Fruit fly (Drosophila melanogaster) Kc167 (cell line): ENCODE results near the gene Cyp28d1.

ENCODE experiments used
- Myc ChIP-seq: fragments of >200 bp; optimal IDR thresholded peaks from 2 replicates; lab custom pipeline; 2017; ENCODE audit warnings: missing external identifiers
- Sin3A ChIP-seq: fragments of >200 bp; optimal IDR thresholded peaks from 2 replicates; lab custom pipeline; 2018; ENCODE audit warnings: missing external identifiers
- h ChIP-seq: fragments of >200 bp; optimal IDR thresholded peaks from 3 replicates; lab custom pipeline; 2018; ENCODE audit warnings: missing external identifiers
- insv ChIP-seq: fragments of >200 bp; optimal IDR thresholded peaks from 3 replicates; lab custom pipeline; 2018; ENCODE audit warnings: missing external identifiers
- psq ChIP-seq: fragments of >200 bp; optimal IDR thresholded peaks from 2 replicates; lab custom pipeline; 2017; ENCODE audit warnings: missing external identifiers
- ttk ChIP-seq: sonication (Bioruptor generic); optimal IDR thresholded peaks from 2 replicates; lab custom pipeline; 2017; ENCODE audit warnings: missing external identifiers

The Cyp28d1 gene

DNA sequence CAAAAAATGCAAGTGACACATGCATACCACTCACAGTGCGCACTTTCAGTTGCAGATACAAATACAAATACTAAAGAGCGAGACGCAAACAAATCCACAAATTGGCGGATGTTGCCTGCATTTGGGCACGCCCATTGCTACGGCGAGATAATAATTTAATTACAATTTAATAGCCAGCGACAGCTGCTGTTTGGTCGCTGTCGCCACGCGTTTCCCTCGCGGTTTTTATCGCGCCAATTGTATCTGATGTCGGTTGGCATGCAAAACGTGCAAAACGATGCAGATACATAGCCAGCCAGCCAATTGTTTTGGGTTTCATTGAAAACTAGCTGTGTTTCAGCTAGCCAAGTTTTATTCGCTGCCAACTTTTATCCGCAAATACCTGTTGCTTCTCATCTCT is 13.1 kb downstream of the Cyp28d1 start:
- TF ChIP-seq ttk = no peak
- no peak for TF ChIP-seq Sin3A (lab: Kevin White, UChicago)
- TF ChIP-seq h (lab: Kevin White, UChicago) = no peak
- TF ChIP-seq psq (lab: Kevin White, UChicago) = no peak
- no peak for TF ChIP-seq Myc (lab: Kevin White, UChicago)
- no peak for TF ChIP-seq insv

DNA sequence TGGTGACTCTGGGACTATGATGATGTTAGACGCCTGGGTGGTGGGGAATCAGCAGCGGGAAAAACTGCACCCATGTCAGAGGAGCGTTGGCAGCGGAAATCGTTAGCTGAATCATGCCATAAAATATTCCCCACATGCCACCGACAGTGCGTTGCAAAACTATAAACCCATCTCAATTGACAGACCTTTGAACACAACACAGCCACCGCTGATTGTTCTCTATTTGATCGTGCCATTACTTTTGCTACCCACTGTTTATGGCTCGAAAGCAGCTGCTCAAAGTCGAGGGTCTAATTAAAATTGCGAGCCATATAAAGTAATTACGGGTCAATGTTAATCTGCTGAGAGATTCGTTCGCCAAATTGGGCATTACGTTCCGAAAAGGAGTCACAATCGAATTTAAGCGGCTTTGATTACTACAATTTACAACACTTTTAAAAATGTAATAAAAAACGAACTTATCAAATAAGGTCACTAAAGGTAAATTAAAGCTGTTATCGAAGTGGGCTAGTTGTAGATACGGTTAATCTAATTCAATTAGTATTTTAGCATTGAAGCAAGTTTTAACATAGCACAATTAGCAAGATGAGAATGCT is 14.6 kb downstream of the Cyp28d1 start:
- TF ChIP-seq Myc (lab: Kevin White, UChicago) (no peak), insv (no peak), psq (lab: Kevin White, UChicago) (no peak), Sin3A (lab: Kevin White, UChicago) (no peak), h (lab: Kevin White, UChicago) (no peak), ttk (no peak)

DNA sequence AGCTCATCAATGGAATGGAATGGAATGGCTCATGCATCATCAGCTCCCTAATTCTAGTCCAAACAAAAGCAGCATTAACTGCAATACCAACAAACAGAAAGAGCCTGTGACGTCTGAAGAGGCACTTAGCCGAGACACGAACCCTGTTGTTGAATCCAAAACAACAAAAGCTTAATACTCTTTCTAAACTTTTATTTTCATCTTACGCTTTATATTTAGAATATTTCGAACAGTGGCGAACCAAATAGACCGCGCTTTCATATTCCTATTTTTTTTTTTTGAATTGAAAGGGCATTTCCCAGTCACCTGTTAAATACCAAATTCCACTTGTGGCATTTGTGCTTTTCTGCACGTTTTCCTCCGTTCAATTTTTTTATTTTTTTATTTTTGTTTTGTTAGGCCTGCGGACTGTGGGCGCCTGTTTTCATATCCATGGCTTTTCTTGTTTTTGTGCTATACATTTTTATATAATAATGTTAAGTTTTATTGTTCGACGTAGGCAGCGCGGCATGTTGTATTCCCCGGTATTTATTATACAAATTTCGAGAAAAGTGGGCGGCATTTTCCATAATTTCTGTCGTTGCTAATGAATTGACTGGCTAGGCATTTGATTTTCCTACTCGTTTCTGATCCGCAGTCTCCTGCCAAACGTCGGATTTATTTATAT is 15.4 kb downstream of the Cyp28d1 start:
- TF ChIP-seq Myc (lab: Kevin White, UChicago) (no peak), insv (no peak), psq (lab: Kevin White, UChicago) (no peak), h (lab: Kevin White, UChicago) (no peak), ttk (no peak), Sin3A (lab: Kevin White, UChicago) (no peak)

DNA sequence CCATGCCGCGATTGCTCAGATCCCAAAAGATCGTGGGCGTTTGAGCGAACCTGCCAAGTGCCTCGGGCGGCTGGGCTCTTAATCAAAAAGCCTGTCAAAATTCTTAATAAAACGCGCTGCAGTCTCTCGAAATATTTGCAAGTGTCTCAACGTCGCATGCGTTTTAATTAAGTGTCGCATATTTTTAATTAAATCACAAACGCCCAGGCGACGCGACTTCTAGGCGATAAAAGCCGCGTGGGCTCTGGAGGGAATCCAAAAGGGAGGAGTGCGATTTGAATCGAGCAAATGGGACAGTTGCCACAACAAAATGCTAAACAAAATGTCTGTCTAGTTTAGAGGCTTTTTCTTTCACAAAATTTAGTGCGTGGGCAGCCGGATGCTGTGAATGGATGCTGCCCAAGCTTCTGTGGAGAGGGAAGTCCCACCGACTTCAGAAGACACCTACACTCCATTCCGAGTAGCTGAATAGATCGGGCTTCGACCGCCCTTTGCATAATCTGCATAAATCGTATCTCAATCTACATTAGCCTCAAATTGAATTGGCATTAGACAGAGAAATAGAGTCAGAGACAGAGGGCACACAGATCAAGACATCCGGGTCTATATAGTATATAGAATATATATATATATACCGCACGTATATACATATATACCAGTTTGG is 16.8 kb downstream of the Cyp28d1 start:
- TF ChIP-seq h (lab: Kevin White, UChicago) = no peak

DNA sequence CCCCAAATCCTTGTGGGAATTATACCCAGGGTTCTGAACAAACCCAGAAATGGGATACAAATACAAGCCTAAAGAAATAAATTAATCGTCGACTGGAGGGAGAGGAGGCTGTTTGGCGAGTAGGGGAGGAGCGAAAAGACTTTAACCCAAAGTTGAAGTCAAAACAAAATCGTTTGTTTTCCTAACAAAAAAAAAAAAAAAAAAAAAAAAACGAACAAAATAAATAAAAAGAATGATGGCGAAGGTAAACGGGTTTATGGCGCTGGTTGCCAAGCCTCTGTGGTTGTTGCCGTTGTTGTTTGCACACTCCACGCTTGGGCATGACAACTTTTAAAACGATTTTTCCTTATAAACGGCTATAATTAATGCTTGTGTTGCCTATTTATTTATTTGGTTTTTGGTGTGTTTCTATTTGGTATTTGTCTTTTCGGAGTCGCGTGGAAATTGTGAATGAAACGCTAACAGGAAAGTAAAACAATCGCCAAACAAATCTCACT is 18.4 kb downstream of the Cyp28d1 start:
- TF ChIP-seq ttk (no peak), Sin3A (lab: Kevin White, UChicago) (no peak), insv (no peak), Myc (lab: Kevin White, UChicago) (no peak), psq (lab: Kevin White, UChicago) (no peak), h (lab: Kevin White, UChicago) (no peak)

DNA sequence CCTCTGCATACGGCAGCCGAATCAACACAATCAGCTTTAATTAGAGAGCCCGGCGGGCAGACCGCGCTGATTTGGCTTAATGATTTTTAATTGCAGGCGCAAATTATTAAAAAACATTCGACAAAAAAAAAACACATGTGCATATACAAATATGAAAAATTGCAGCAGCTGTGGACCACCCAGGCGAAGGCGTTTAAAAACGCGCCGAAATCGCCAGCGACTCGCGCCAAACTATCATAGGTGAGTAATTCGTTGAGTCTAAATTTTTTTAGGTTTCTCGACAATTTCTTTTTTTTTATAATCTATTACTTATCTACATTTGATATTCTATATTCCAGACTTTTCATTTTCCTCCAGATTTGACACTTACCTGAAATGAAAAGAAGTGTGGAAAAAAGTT is 19.0 kb downstream of the Cyp28d1 start:
- TF ChIP-seq Sin3A (lab: Kevin White, UChicago) (no peak), h (lab: Kevin White, UChicago) (no peak), ttk (no peak), insv (no peak), Myc (lab: Kevin White, UChicago) (no peak), psq (lab: Kevin White, UChicago) (no peak)

DNA sequence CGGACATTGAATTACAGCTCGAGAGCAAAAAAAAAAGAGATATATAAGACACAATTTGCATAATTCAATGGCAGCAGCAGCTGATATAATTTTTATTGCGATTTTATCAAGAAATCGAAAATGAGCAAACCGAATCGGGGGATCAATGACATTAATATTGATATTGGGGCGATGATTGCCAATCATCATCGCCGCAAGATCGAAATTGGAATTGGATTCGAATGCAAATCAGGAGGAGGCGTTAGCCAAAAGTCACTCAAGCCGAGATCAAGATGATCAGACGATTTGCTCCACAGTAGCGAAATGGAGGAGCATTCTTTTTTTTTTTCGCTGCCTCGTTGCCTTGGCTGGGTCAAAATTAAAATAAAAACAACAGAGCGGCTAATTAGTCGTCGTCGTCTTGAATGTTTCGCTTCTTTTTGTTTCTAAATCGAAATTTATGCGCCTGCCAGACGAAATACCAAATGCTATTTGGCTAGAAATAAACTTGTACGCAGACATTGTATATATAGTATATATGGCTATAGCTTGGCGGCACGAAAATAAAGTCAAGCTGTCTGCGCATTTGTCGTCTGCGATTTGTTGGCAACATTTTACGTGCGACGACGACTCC is 19.6 kb downstream of the Cyp28d1 start:
- TF ChIP-seq ttk (no peak), Sin3A (lab: Kevin White, UChicago) (no peak), psq (lab: Kevin White, UChicago) (no peak), h (lab: Kevin White, UChicago) (no peak), insv (no peak), Myc (lab: Kevin White, UChicago) (no peak)

DNA sequence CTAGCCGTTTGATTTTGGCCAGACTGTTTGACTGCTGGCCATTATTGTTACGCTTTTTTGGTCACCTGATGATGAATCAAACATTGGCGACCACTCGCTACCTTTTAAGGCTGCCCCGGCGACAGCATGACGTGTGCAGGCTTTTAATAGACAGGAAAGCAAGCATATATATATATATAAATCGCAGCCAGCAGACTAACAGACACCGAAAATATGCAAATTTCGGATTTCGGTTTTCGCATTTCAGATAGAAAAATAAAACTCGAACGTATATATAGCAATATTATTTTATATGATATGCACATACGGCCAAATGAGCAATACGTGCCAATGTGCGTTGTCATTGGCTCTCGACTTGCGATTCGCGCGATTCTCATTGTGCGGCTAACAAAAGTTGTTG is 20.5 kb downstream of the Cyp28d1 start:
- TF ChIP-seq h (lab: Kevin White, UChicago) (no peak), ttk (no peak), Myc (lab: Kevin White, UChicago) (no peak), psq (lab: Kevin White, UChicago) (no peak), insv (no peak), Sin3A (lab: Kevin White, UChicago) (no peak)

DNA sequence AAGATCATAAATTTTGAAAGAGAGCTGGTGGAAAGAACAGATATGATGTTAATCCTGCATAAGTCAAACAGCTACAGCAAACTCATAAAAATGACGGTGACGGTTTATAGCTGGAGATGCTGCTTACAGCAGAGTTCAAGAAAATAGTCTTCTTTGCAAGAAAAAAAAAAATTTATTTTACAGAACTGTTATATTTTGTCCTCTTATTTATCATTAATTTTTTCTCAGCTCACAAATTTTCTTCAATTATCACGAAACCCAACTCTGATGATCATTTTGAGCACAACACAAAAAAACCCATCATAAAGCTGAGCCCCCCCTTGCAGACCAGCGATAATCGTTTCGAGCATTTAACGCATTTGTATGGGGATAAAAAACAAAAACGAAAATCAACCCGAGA is 21.2 kb downstream of the Cyp28d1 start:
- no peak for TF ChIP-seq Myc (lab: Kevin White, UChicago)
- TF ChIP-seq insv = no peak
- no peak for TF ChIP-seq h (lab: Kevin White, UChicago)
- TF ChIP-seq ttk = no peak
- no peak for TF ChIP-seq psq (lab: Kevin White, UChicago)

DNA sequence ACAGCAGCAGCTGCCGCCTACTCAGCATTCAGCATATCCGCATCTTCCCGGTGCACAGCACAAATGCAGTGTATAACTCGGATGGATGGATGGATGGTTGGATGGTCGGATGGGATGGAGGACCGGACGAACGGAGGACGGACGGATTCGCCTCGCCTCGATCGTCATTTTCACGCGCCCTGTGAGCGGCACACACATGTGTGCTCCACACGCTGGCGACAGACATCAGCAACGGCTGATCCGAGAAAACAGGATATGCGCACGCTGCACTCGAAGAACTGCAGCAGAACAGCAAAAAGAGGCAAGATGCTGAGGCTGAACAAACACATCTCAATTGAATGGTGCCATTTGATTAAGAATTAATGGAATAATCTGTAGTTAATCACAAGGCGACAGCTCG is 21.9 kb downstream of the Cyp28d1 start:
- TF ChIP-seq h (lab: Kevin White, UChicago) (no peak), psq (lab: Kevin White, UChicago) (no peak), insv (no peak), ttk (no peak), Myc (lab: Kevin White, UChicago) (no peak), Sin3A (lab: Kevin White, UChicago) (no peak)

DNA sequence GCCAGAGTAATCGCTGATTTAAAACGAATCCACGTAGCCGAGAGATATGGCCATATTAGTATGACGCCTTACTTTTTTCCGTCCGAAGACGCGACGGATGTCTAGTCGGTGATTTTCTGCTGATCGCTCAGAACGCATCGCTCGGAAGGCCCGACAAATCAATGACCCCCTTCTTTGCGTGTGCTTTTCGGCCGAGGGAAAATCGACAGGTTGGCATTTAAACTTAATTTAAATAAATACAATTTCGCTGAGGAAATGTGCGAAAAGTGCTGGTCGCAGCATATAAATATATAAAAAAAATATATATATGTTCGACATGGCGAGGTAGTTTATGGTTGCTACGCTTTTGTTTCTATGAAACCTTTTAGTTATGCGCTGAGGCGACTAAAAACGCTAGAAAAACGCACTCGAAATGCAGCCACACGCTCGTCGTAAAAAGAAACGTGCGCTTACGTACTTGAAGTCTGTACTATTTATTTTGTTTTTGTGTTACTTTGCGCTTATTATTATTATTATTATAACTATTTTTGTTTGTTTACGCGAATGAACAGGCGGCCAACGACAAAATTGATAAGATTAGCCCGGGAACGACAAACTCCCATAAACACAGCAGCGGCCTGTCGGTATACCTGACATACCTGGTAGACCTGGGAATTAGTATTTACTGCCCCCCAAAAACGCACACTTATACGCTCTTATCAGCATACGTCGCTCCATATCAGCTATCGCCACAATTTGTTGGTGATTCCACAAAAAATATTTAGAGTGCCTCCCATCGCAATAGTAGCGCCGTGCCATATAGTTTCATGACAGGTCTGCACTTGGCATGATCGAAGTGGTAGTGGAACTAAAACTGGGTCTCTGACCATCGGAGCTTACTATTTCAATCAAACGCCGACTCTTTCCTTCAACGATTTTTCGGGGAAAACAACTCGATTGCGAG is 23.0 kb downstream of the Cyp28d1 start:
- no peak for TF ChIP-seq insv
- TF ChIP-seq psq (lab: Kevin White, UChicago) = no peak
- no peak for TF ChIP-seq h (lab: Kevin White, UChicago)
- no peak for TF ChIP-seq Myc (lab: Kevin White, UChicago)
- TF ChIP-seq ttk = no peak
- TF ChIP-seq Sin3A (lab: Kevin White, UChicago) = no peak
